Worm (Caenorhabditis elegans) whole organism, midembryonic: ENCODE results near the gene T19H5.4.

Experiments used
- T22C8.4 ChIP-seq: fragments of 200-800 bp; sonication (Bioruptor generic); IDR thresholded peaks from 2 replicates; pipeline ENCODE4 v1.3.6; 2022; ENCODE audit warnings: missing genetic modification characterization, missing compliant biosample characterization
- cog-1 ChIP-seq: sonication (generic microtip); optimal IDR thresholded peaks from 2 replicates; lab custom pipeline; 2016; ENCODE audit warnings: missing genetic modification characterization, missing compliant biosample characterization
- flt-1 ChIP-seq: fragments of 200-800 bp; sonication (Bioruptor generic); IDR thresholded peaks from 2 replicates; pipeline ENCODE4 v1.3.6; 2022; ENCODE audit warnings: missing genetic modification characterization, missing compliant biosample characterization
- klf-2 ChIP-seq: fragments of 200-800 bp; sonication (Bioruptor generic); conservative IDR thresholded peaks from 2 replicates; pipeline ENCODE4 v1.3.6; 2022; ENCODE audit warnings: missing genetic modification reagents, missing genetic modification characterization, missing compliant biosample characterization
- med-1 ChIP-seq: sonication (generic microtip); optimal IDR thresholded peaks from 2 replicates; lab custom pipeline; 2017; ENCODE audit warnings: missing genetic modification characterization, mild to moderate bottlenecking, missing compliant biosample characterization, antibody characterized with exemption, missing genetic modification reagents; ENCODE audit not compliant: insufficient read depth
- ref-1 ChIP-seq: fragments of 200-800 bp; sonication (Bioruptor generic); conservative IDR thresholded peaks from 2 replicates; pipeline ENCODE4 v1.3.6; 2022; ENCODE audit warnings: missing genetic modification reagents, missing genetic modification characterization, missing compliant biosample characterization
- tab-1 ChIP-seq: fragments of 200-800 bp; sonication (Bioruptor generic); IDR thresholded peaks from 2 replicates; pipeline ENCODE4 v1.3.6; 2022; ENCODE audit warnings: missing genetic modification characterization, missing compliant biosample characterization
- ztf-23 ChIP-seq: fragments of 200-800 bp; sonication (Bioruptor generic); IDR thresholded peaks from 2 replicates; pipeline ENCODE4 v1.3.6; 2022; ENCODE audit warnings: missing genetic modification reagents, missing genetic modification characterization, missing compliant biosample characterization
- ztf-29 ChIP-seq: fragments of 200-800 bp; sonication (Bioruptor generic); IDR thresholded peaks from 2 replicates; pipeline ENCODE4 v1.3.6; 2022; ENCODE audit warnings: missing genetic modification reagents, missing genetic modification characterization, missing compliant biosample characterization

The T19H5.4 gene

DNA sequence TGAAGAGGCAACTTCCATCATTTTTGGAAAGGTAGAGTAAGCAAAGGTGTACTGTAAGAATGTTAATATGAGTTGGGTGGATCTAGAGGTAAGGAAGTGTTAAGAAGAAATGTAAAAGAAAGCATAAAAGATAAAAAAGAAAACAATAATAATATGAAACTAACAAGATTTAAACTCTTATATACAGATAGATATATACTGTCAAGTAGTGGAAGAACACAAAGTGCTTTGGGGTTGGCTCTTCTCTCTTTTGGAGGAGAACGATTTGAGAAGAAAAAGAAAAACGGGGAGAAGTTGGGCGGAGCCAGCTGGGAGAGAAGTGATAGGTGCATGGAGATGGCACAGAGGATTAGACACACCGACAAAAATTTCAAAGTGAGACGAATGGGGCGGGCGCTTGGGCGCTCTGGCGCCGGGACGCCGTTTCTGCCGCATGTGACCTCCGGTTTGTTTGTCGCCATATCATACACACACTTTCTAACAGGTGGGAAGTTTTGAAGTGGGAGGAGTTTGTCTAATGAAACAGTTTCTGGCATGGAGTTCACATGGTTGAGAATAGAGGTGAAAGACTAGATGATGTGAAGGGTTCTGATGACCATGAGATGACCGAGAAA, at the start of gene T19H5.4:
Gene T19H5.4 (minus strand): TSS at position 51 of the 614 bp plus-strand sequence.
- TF ChIP-seq ref-1 (GFP tag; lab: Robert Waterston, UW) (no peak; the same call in 1 of the 2 replicates), cog-1 (tag; lab: Kevin White, UChicago) (no peak), tab-1 (GFP tag; lab: Robert Waterston, UW) (no peak), ztf-29 (GFP tag; lab: Robert Waterston, UW) (no peak), klf-2 (GFP tag; lab: Robert Waterston, UW) (no peak), med-1 (GFP tag; lab: Kevin White, UChicago) (no peak), flt-1 (GFP tag; lab: Robert Waterston, UW) (no peak), T22C8.4 (no peak), ztf-23 (GFP tag; lab: Robert Waterston, UW) (no peak)

DNA sequence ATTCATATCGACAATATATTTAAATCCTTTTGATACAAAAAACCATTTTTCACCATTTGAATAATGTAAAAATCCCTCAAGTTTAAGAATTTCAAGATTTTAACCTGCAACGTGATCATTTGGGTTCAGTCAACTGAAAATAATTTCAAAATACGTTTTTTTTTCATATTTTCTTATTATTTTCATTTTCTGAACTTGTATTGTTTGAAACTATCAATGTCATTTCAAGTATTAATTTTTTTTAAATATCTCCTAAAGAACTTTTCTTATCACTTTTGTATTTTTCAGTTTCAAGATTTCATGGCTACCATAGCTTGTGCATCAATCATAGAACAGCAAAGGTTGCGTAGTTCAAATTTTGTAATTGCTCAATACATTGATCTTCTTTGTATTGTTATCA, 44.8 kb upstream of the T19H5.4 start, which contains the start of gene sra-9:
Gene sra-9 (plus strand): TSS at position 301 of the 400 bp plus-strand sequence.
- TF ChIP-seq ztf-29 (GFP tag; lab: Robert Waterston, UW) (no peak), T22C8.4 (no peak), cog-1 (tag; lab: Kevin White, UChicago) (no peak), flt-1 (GFP tag; lab: Robert Waterston, UW) (no peak), med-1 (GFP tag; lab: Kevin White, UChicago) (no peak), tab-1 (GFP tag; lab: Robert Waterston, UW) (no peak), ref-1 (GFP tag; lab: Robert Waterston, UW) (no peak), klf-2 (GFP tag; lab: Robert Waterston, UW) (no peak), ztf-23 (GFP tag; lab: Robert Waterston, UW) (no peak)

DNA sequence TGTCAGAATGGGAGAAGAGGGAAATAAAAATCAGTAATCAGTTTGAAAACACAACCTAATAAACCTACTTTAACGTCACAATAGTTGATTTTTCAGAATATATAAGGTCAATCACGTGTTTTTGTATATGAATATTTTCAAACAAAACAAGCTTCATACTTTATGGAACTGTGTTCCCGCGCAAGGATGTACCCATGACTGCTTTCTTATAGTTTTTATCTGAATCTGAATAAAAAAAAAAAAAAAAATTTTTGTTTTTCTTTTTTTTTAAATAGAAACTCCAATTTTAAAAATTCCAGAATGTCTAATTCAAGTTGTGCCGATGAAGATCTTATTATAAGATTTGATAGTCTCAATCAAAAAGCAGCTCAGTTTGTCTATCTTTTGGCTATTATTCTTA, 41.3 kb upstream of the T19H5.4 start, which contains the start of gene sra-2:
Gene sra-2 (plus strand): TSS at position 301 of the 400 bp plus-strand sequence.
- no peak for TF ChIP-seq med-1 (GFP tag; lab: Kevin White, UChicago)
- no peak for TF ChIP-seq ztf-29 (GFP tag; lab: Robert Waterston, UW)
- TF ChIP-seq T22C8.4, result no peak
- TF ChIP-seq ztf-23 (GFP tag; lab: Robert Waterston, UW), result no peak
- no peak for TF ChIP-seq cog-1 (tag; lab: Kevin White, UChicago)
- no peak for TF ChIP-seq ref-1 (GFP tag; lab: Robert Waterston, UW)
- TF ChIP-seq klf-2 (GFP tag; lab: Robert Waterston, UW), result no peak
- TF ChIP-seq flt-1 (GFP tag; lab: Robert Waterston, UW), result no peak
- TF ChIP-seq tab-1 (GFP tag; lab: Robert Waterston, UW), result no peak

DNA sequence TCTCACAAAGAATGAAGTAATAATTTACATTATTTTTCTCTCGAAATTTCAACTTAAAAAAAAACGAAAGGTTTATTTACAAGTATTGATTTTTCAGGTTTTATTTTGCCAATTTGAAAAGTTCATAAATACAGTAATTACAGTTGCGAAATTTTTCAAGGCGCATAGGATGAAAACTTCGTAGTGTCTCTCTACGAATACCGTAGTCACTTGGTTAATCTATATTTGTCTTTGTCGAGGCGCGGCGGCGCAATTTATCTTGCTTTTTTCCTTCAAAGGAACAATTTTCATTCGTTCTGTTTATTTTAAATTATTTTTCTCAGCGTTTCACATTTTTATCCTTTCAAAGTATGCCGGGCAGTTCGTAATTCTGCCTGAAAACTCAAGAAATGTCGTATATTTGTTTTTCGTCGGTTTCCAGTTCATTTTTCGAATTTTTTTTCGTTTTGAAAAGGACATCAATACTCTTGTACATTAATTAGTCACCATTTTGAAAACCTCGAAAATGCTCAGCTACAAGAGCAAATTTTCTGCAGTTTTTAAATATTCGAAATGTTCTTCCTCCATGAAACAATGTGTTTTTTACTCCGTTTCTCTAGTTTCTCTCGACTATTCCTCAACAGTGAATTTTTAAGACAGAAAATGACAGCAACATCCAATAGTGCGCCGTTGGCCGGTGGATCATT, 36.5 kb upstream of the T19H5.4 start, which contains the start of gene mex-6:
Gene mex-6 (plus strand): TSS at position 636 of the 686 bp plus-strand sequence.
- TF ChIP-seq flt-1 (GFP tag; lab: Robert Waterston, UW) (no peak), med-1 (GFP tag; lab: Kevin White, UChicago) (no peak), ztf-23 (GFP tag; lab: Robert Waterston, UW) (no peak), ztf-29 (GFP tag; lab: Robert Waterston, UW) (no peak), tab-1 (GFP tag; lab: Robert Waterston, UW) (no peak), ref-1 (GFP tag; lab: Robert Waterston, UW) (no peak), T22C8.4 (no peak), klf-2 (GFP tag; lab: Robert Waterston, UW) (no peak), cog-1 (tag; lab: Kevin White, UChicago) (no peak)

DNA sequence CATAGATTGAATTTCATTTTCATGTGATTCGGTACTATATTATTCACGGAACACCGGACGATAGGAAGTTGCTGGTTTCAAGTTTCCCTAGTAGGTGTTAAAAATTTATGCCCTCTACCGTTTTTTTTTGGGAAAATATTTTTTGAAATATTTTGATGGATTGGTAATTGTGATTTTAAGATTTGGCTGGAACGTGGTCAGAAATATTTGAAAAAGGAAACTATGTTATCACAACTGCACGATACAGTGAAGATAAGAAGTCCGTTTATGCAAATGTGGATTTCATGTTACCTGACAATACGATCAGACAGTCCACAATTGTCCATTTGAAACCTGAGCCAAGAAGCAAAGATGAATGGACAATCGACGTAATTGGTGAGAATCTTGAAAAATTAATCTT, 35.8 kb upstream of the T19H5.4 start, which contains the start of gene AH6.17:
Gene AH6.17 (plus strand): TSS at position 185 of the 400 bp plus-strand sequence.
- no peak for TF ChIP-seq cog-1 (tag; lab: Kevin White, UChicago)
- no peak for TF ChIP-seq klf-2 (GFP tag; lab: Robert Waterston, UW)
- no peak for TF ChIP-seq med-1 (GFP tag; lab: Kevin White, UChicago)
- no peak for TF ChIP-seq ref-1 (GFP tag; lab: Robert Waterston, UW)
- no peak for TF ChIP-seq ztf-29 (GFP tag; lab: Robert Waterston, UW)
- no peak for TF ChIP-seq tab-1 (GFP tag; lab: Robert Waterston, UW)
- no peak for TF ChIP-seq flt-1 (GFP tag; lab: Robert Waterston, UW)
- TF ChIP-seq ztf-23 (GFP tag; lab: Robert Waterston, UW), result no peak
- no peak for TF ChIP-seq T22C8.4

DNA sequence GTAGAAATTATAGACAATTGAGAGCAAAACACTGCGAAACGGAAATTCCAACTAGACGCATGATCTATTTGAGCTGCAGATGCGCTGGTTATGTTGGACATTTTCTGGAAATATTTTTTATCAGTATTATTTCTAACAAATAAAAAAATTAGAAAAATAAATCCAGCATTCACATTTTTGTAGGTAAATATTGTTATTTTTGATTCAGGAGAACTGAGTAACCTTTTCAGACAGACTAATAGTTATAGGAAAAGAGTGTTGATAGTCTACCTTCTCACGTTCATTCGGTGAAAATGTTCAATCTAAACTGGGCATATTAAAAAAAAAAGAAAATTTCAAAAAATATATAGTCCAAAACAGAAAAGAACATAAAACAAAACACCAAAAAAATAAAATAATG, 34.4 kb upstream of the T19H5.4 start, which contains the start of gene sra-1:
Gene sra-1 (minus strand): TSS at position 101 of the 400 bp plus-strand sequence.
- TF ChIP-seq ztf-23 (GFP tag; lab: Robert Waterston, UW) (no peak), ref-1 (GFP tag; lab: Robert Waterston, UW) (no peak), flt-1 (GFP tag; lab: Robert Waterston, UW) (no peak)

DNA sequence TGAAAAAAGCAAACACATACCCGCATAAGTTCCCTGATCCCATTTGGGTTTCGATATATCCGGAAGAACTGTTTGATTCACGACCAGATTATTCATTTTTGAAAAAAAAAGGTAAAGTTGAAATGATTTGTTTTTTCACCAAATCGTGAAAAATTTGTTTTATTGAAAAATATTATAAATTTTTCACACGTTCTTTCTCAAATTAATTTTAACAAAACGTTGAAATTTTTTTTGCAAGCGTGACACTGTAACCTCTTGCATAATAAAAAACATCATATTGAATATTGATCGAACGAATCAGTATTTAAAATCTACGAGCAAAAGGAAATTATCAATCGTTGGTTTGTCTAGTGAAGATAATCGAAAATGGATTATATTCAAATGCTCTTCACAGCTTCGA, 31.6 kb upstream of the T19H5.4 start, which contains the start of the genes sfxn-1.1 and AH6.3:
Gene sfxn-1.1 (minus strand): TSS at position 101 of the 400 bp plus-strand sequence.
Gene AH6.3 (plus strand): TSS at position 275 of the 400 bp plus-strand sequence.
- TF ChIP-seq med-1 (GFP tag; lab: Kevin White, UChicago) (no peak), klf-2 (GFP tag; lab: Robert Waterston, UW) (no peak)

DNA sequence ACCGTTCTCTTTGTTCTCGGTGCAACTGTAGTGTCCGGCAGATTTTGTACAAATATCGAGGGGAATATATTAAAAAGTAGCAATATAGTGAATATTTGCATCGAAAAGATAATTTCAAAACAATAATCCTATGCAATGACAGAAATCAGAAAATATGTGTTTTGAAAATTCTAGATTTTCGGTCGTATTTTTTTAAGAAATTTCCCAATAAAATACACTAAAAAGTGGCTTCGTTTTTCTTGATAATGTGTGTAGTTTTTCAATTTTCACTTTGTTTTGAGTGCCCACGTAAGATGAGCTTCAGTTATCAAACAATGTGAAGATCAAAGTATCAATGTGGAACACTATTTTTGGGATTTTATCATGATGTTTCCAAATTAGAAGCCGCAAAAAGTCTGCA, 29.6 kb upstream of the T19H5.4 start, which contains the start of gene gcy-1:
Gene gcy-1 (minus strand): TSS at position 101 of the 400 bp plus-strand sequence.
- TF ChIP-seq klf-2 (GFP tag; lab: Robert Waterston, UW), result no peak
- TF ChIP-seq ztf-23 (GFP tag; lab: Robert Waterston, UW), result no peak
- no peak for TF ChIP-seq flt-1 (GFP tag; lab: Robert Waterston, UW)
- no peak for TF ChIP-seq ztf-29 (GFP tag; lab: Robert Waterston, UW)
- TF ChIP-seq cog-1 (tag; lab: Kevin White, UChicago), result no peak
- TF ChIP-seq ref-1 (GFP tag; lab: Robert Waterston, UW), result no peak
- TF ChIP-seq T22C8.4, result no peak
- no peak for TF ChIP-seq tab-1 (GFP tag; lab: Robert Waterston, UW)
- TF ChIP-seq med-1 (GFP tag; lab: Kevin White, UChicago), result no peak
